Worm (Caenorhabditis elegans) whole organism, L2 larva: ENCODE measurements around the gene mct-3.

Source experiments
- ama-1 ChIP-seq: fragments of 150-350 bp; optimal IDR thresholded peaks from 2 replicates; lab custom pipeline; 2018; ENCODE audit warnings: inconsistent platforms
- nhr-23 ChIP-seq: fragments of 150-350 bp; optimal IDR thresholded peaks from 2 replicates; lab custom pipeline; 2014; ENCODE audit warnings: missing biosample characterization, missing genetic modification reagents, missing genetic modification characterization
- unc-39 ChIP-seq: fragments of 150-350 bp; optimal IDR thresholded peaks from 2 replicates; lab custom pipeline; 2014; ENCODE audit warnings: missing biosample characterization, missing genetic modification characterization

- TF ChIP-seq nhr-23 (tag; lab: Kevin White, UChicago), result no peak
- TF ChIP-seq ama-1 (lab: Kevin White, UChicago), result no peak
- no peak for TF ChIP-seq unc-39 (tag; lab: Kevin White, UChicago)
These were observed 29.9 kb downstream of the mct-3 start, which contains the start of gene hlb-1 for ce11 chrX:13882639-13883038.
